Worm (Caenorhabditis elegans): ENCODE results near the gene col-108.

Gene col-108

DNA sequence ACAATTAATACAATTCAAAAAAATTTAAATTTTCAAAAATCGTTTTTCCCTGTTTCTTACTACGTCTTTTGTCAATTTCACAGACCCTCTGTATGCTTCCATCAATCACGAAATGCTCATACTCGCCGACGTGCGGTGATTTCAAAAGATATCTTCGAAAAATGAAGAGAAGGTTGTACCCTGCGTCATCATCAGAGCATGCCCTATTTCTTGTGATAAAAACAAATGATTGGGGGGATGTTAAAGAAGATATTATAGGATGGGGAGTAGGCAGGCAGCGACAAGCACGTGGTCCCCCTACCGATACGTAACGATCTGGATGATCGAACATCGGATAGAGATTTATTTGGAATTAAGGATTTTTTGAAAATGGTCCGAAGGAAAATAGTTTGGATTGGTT is 9.8 kb upstream of the col-108 start:
- TF ChIP-seq unc-55 (GFP tag; optimal IDR thresholded peaks at IDR 0.05) (peak; percentile 4), sox-2 (GFP tag; IDR thresholded peaks at IDR 0.05) (no peak), ceh-18 (tag; optimal IDR thresholded peaks at IDR 0.05) (peak; percentile 30), lin-11 (tag; optimal IDR thresholded peaks at IDR 0.05) (no peak)

DNA sequence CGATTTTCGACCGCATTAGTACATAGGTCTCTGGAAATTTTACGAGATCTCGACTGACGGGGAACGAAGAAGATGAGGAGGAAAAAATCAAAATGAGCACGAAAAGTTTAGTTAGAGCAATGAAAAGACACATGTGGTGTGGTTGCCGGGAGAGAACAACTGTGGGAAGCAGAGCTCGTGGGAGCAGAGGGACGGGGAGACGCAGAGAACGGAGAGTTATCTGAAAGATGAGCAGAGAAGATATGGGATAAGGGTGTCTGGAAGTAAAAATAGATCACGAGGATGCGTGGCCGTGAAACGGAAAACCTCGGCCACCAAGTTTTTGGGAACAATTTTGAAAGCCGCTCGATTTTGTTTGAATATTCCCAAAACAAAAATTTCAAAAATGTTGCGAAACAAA is 6.8 kb upstream of the col-108 start, which contains the start of gene Y41D4A.7:
Gene Y41D4A.7 (minus strand): TSS at position 18 of the 400 bp plus-strand sequence.
- TF ChIP-seq rnt-1 (tag; optimal IDR thresholded peaks at IDR 0.05) = peak; percentile 24
- TF ChIP-seq hlh-15 (tag; optimal IDR thresholded peaks at IDR 0.05) = no peak
- TF ChIP-seq fkh-10 (GFP tag; optimal IDR thresholded peaks at IDR 0.05) = no peak
- no peak for TF ChIP-seq dve-1 (tag; optimal IDR thresholded peaks at IDR 0.05)
- no peak for TF ChIP-seq nhr-232 (tag; optimal IDR thresholded peaks at IDR 0.05)
- no peak for TF ChIP-seq sox-4 (tag; optimal IDR thresholded peaks at IDR 0.05)
- peak; percentile 24 for TF ChIP-seq hlh-30 (tag; optimal IDR thresholded peaks at IDR 0.05; ENCODE audit: insufficient read depth)
- no peak for TF ChIP-seq ttx-3 (tag; optimal IDR thresholded peaks at IDR 0.05)
- TF ChIP-seq K09A11.1 (tag; optimal IDR thresholded peaks at IDR 0.05; ENCODE audit: insufficient read depth) = no peak
- TF ChIP-seq mec-3 (tag; optimal IDR thresholded peaks at IDR 0.05; ENCODE audit: borderline replicate concordance) = no peak
- TF ChIP-seq ceh-18 (tag; optimal IDR thresholded peaks at IDR 0.05) = peak; percentile 40
- no peak for TF ChIP-seq fkh-6 (tag; optimal IDR thresholded peaks at IDR 0.05)
- TF ChIP-seq hlh-8 (tag; optimal IDR thresholded peaks at IDR 0.05) = no peak
- no peak for TF ChIP-seq unc-86 (tag; optimal IDR thresholded peaks at IDR 0.05)

DNA sequence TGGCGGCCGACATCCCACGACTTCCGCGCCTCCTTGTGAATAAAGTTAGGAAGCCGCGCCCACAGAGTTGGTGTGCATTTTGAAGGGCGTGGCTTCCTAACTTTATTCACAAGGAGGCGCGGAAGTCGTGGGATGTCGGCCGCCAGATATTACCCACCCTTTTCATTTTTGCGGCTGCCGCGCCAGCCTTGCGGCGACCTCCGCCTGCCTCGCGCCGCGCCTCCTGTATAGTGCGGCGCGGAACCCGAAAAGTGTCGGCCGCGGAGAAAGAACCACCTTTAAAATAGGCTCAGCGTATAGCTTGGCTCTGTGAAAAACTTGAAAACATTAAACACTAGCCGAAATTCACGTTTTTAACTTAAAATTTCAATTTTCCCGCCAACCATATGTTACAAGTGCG is 4.9 kb upstream of the col-108 start:
- no peak for TF ChIP-seq ceh-24 (tag; optimal IDR thresholded peaks at IDR 0.05)
- TF ChIP-seq madf-2 (tag; optimal IDR thresholded peaks at IDR 0.05) = no peak
- no peak for TF ChIP-seq fax-1 (tag; optimal IDR thresholded peaks at IDR 0.05)
- TF ChIP-seq gmeb-2 (tag; optimal IDR thresholded peaks at IDR 0.05) = no peak
- no peak for TF ChIP-seq F13H6.1 (tag; optimal IDR thresholded peaks at IDR 0.05)
- TF ChIP-seq hlh-15 (tag; optimal IDR thresholded peaks at IDR 0.05) = no peak
- TF ChIP-seq nfya-1 (tag; optimal IDR thresholded peaks at IDR 0.05) = no peak
- TF ChIP-seq tbx-2 (tag; optimal IDR thresholded peaks at IDR 0.05) = no peak
- TF ChIP-seq hlh-13 (GFP tag; optimal IDR thresholded peaks at IDR 0.05) = no peak

ce11 chrIV:1765954-1766353 is 2.4 kb upstream of the col-108 start:
- TF ChIP-seq ceh-31 (tag; optimal IDR thresholded peaks at IDR 0.05) (peak; percentile 51), lin-11 (tag; optimal IDR thresholded peaks at IDR 0.05) (no peak), pha-4 (tag; optimal IDR thresholded peaks at IDR 0.05) (no peak), ceh-48 (tag; optimal IDR thresholded peaks at IDR 0.05) (no peak), unc-42 (tag; optimal IDR thresholded peaks at IDR 0.05) (peak; percentile 100)

ce11 chrIV:1769074-1769473 is 686 bp downstream of the col-108 start:
- TF ChIP-seq elt-4 (tag; optimal IDR thresholded peaks at IDR 0.05) = peak; percentile 91
- TF ChIP-seq mec-3 (tag; optimal IDR thresholded peaks at IDR 0.05; ENCODE audit: borderline replicate concordance) = peak; percentile 81
- TF ChIP-seq ceh-34 (tag; optimal IDR thresholded peaks at IDR 0.05) = peak; percentile 21
- TF ChIP-seq ceh-2 (tag; optimal IDR thresholded peaks at IDR 0.05) = no peak
- TF ChIP-seq sdc-2 (tag; optimal IDR thresholded peaks at IDR 0.05) = peak; percentile 25
- TF ChIP-seq hlh-6 (tag; optimal IDR thresholded peaks at IDR 0.05) = peak; percentile 60
- TF ChIP-seq ceh-31 (tag; optimal IDR thresholded peaks at IDR 0.05) = peak; percentile 22
- TF ChIP-seq eyg-1 (tag; optimal IDR thresholded peaks at IDR 0.05) = no peak
- TF ChIP-seq C08G9.2 (tag; optimal IDR thresholded peaks at IDR 0.05) = peak; percentile 18

All from whole organism, late embryonic.